Fruit fly (Drosophila melanogaster) whole organism, prepupa: ENCODE data around the gene CG14565.

Experiments
- Blimp-1 ChIP-seq: fragments of 200-800 bp; sonication (Bioruptor generic); optimal IDR thresholded peaks from 3 replicates; lab custom pipeline; 2017; ENCODE audit warnings: missing biosample characterization, missing genetic modification characterization, mild to moderate bottlenecking, moderate library complexity, missing genetic modification reagents
- CG10631 ChIP-seq: fragments of 200-800 bp; sonication (Bioruptor generic); optimal IDR thresholded peaks from 2 replicates; lab custom pipeline; 2016; ENCODE audit warnings: missing biosample characterization, missing genetic modification characterization
- CG10669 ChIP-seq: fragments of 200-800 bp; sonication (Bioruptor generic); optimal IDR thresholded peaks from 3 replicates; lab custom pipeline; 2018; ENCODE audit warnings: missing biosample characterization, mild to moderate bottlenecking, missing genetic modification characterization, moderate library complexity
- CG11294 ChIP-seq: fragments of 200-800 bp; sonication (Bioruptor generic); IDR thresholded peaks from 2 replicates; pipeline ENCODE4 v1.3.6; 2022; ENCODE audit warnings: missing biosample characterization, missing genetic modification characterization
- CG1621 ChIP-seq: fragments of 200-800 bp; sonication (Bioruptor generic); optimal IDR thresholded peaks from 3 replicates; lab custom pipeline; 2018; ENCODE audit warnings: missing biosample characterization, mild to moderate bottlenecking, missing genetic modification characterization
- CG16779 ChIP-seq: fragments of 200-800 bp; sonication (Bioruptor generic); optimal IDR thresholded peaks from 3 replicates; lab custom pipeline; 2017; ENCODE audit warnings: missing biosample characterization, mild to moderate bottlenecking, missing genetic modification characterization
- CG31627 ChIP-seq: fragments of 200-800 bp; sonication (Bioruptor generic); optimal IDR thresholded peaks from 3 replicates; lab custom pipeline; 2016; ENCODE audit warnings: missing biosample characterization, missing genetic modification characterization
- CG32006 ChIP-seq: fragments of 200-800 bp; sonication (Bioruptor generic); optimal IDR thresholded peaks from 3 replicates; lab custom pipeline; 2017; ENCODE audit warnings: missing biosample characterization, mild to moderate bottlenecking, missing genetic modification characterization
- CG3919 ChIP-seq: fragments of 200-800 bp; sonication (Bioruptor generic); optimal IDR thresholded peaks from 3 replicates; lab custom pipeline; 2016; ENCODE audit warnings: missing biosample characterization, missing genetic modification characterization
- CG4318 ChIP-seq: fragments of 200-800 bp; sonication (Bioruptor generic); optimal IDR thresholded peaks from 3 replicates; lab custom pipeline; 2017; ENCODE audit warnings: missing biosample characterization, mild to moderate bottlenecking, missing genetic modification characterization
- CG6792 ChIP-seq: fragments of 200-800 bp; sonication (Bioruptor generic); optimal IDR thresholded peaks from 3 replicates; lab custom pipeline; 2016; ENCODE audit warnings: missing biosample characterization, missing genetic modification characterization
- CG6808 ChIP-seq: fragments of 200-800 bp; sonication (Bioruptor generic); optimal IDR thresholded peaks from 3 replicates; lab custom pipeline; 2017; ENCODE audit warnings: missing biosample characterization, missing genetic modification characterization, mild to moderate bottlenecking, moderate library complexity, missing genetic modification reagents
- CG6854 ChIP-seq: fragments of 200-800 bp; sonication (Bioruptor generic); optimal IDR thresholded peaks from 2 replicates; lab custom pipeline; 2017; ENCODE audit warnings: missing biosample characterization, mild to moderate bottlenecking, missing genetic modification characterization
- CG8119 ChIP-seq: fragments of 200-800 bp; sonication (Bioruptor generic); IDR thresholded peaks from 3 replicates; pipeline ENCODE4 v1.3.6; 2022; ENCODE audit warnings: missing biosample characterization, missing genetic modification characterization
- CG8319 ChIP-seq: fragments of 200-800 bp; sonication (Bioruptor generic); optimal IDR thresholded peaks from 3 replicates; lab custom pipeline; 2016; ENCODE audit warnings: missing biosample characterization, missing genetic modification characterization
- CG8632 ChIP-seq: fragments of 200-800 bp; sonication (Bioruptor generic); optimal IDR thresholded peaks from 3 replicates; lab custom pipeline; 2016; ENCODE audit warnings: missing biosample characterization, missing genetic modification characterization
- Eip75B ChIP-seq: fragments of 200-800 bp; sonication (Bioruptor generic); optimal IDR thresholded peaks from 3 replicates; lab custom pipeline; 2016; ENCODE audit warnings: missing biosample characterization, missing genetic modification characterization
- Eip93F ChIP-seq: fragments of 200-800 bp; sonication (Bioruptor generic); optimal IDR thresholded peaks from 2 replicates; lab custom pipeline; 2016; ENCODE audit warnings: missing biosample characterization, mild to moderate bottlenecking, missing genetic modification characterization
- Ets21C ChIP-seq: fragments of 200-800 bp; sonication (Bioruptor generic); optimal IDR thresholded peaks from 3 replicates; lab custom pipeline; 2016; ENCODE audit warnings: missing biosample characterization, missing genetic modification characterization
- Gug ChIP-seq: fragments of 200-800 bp; sonication (Bioruptor generic); IDR thresholded peaks from 2 replicates; pipeline ENCODE4 v1.3.6; 2022; ENCODE audit warnings: missing biosample characterization, missing genetic modification characterization
- Hr38 ChIP-seq: sonication (Bioruptor generic); optimal IDR thresholded peaks from 2 replicates; lab custom pipeline; 2016; ENCODE audit warnings: missing biosample characterization, missing genetic modification characterization
- Hr39 ChIP-seq: fragments of 200-800 bp; sonication (Bioruptor generic); optimal IDR thresholded peaks from 2 replicates; lab custom pipeline; 2016; ENCODE audit warnings: missing biosample characterization, missing genetic modification characterization
- Lpt ChIP-seq: fragments of 200-800 bp; sonication (Bioruptor generic); optimal IDR thresholded peaks from 3 replicates; lab custom pipeline; 2016; ENCODE audit warnings: missing biosample characterization, missing genetic modification characterization
- Met ChIP-seq: fragments of 200-800 bp; sonication (Bioruptor generic); optimal IDR thresholded peaks from 3 replicates; lab custom pipeline; 2016; ENCODE audit warnings: missing biosample characterization, missing genetic modification characterization
- OdsH ChIP-seq: fragments of 200-800 bp; sonication (Bioruptor generic); optimal IDR thresholded peaks from 3 replicates; lab custom pipeline; 2016; ENCODE audit warnings: missing biosample characterization, missing genetic modification characterization
- Smox ChIP-seq: fragments of 200-800 bp; sonication (Bioruptor generic); optimal IDR thresholded peaks from 3 replicates; lab custom pipeline; 2016; ENCODE audit warnings: missing biosample characterization, missing genetic modification characterization
- Sox102F ChIP-seq: fragments of 200-800 bp; sonication (Bioruptor generic); optimal IDR thresholded peaks from 2 replicates; lab custom pipeline; 2016; ENCODE audit warnings: missing biosample characterization, mild to moderate bottlenecking, missing genetic modification characterization
- Sox14 ChIP-seq: fragments of 200-800 bp; sonication (Bioruptor generic); optimal IDR thresholded peaks from 3 replicates; lab custom pipeline; 2016; ENCODE audit warnings: missing biosample characterization, missing genetic modification characterization
- Sox15 ChIP-seq: fragments of 200-800 bp; sonication (Bioruptor generic); optimal IDR thresholded peaks from 3 replicates; lab custom pipeline; 2016; ENCODE audit warnings: missing biosample characterization, missing genetic modification characterization
- acj6 ChIP-seq: fragments of 200-800 bp; sonication (Bioruptor generic); optimal IDR thresholded peaks from 3 replicates; lab custom pipeline; 2016; ENCODE audit warnings: missing biosample characterization, missing genetic modification characterization
- cyc ChIP-seq: fragments of 200-800 bp; sonication (Bioruptor generic); optimal IDR thresholded peaks from 3 replicates; lab custom pipeline; 2016; ENCODE audit warnings: missing biosample characterization, missing genetic modification characterization
- eg ChIP-seq: fragments of 200-800 bp; sonication (Bioruptor generic); IDR thresholded peaks from 3 replicates; pipeline ENCODE4 v1.3.6; 2022; ENCODE audit warnings: missing biosample characterization, missing genetic modification characterization
- esn ChIP-seq: fragments of 200-800 bp; sonication (Bioruptor generic); optimal IDR thresholded peaks from 2 replicates; lab custom pipeline; 2016; ENCODE audit warnings: missing biosample characterization, mild to moderate bottlenecking, missing genetic modification characterization, moderate library complexity
- fd85E ChIP-seq: fragments of 200-800 bp; sonication (Bioruptor generic); optimal IDR thresholded peaks from 3 replicates; lab custom pipeline; 2016; ENCODE audit warnings: missing biosample characterization, missing genetic modification characterization
- lz ChIP-seq: fragments of 200-800 bp; sonication (Bioruptor generic); optimal IDR thresholded peaks from 3 replicates; lab custom pipeline; 2016; ENCODE audit warnings: missing biosample characterization, missing genetic modification characterization
- net ChIP-seq: fragments of 200-800 bp; sonication (Bioruptor generic); optimal IDR thresholded peaks from 3 replicates; lab custom pipeline; 2016; ENCODE audit warnings: missing biosample characterization, missing genetic modification characterization
- pdm3 ChIP-seq: fragments of 200-800 bp; sonication (Bioruptor generic); optimal IDR thresholded peaks from 3 replicates; lab custom pipeline; 2016; ENCODE audit warnings: missing biosample characterization, missing genetic modification characterization
- spab ChIP-seq: fragments of 200-800 bp; sonication (Bioruptor generic); optimal IDR thresholded peaks from 2 replicates; lab custom pipeline; 2017; ENCODE audit warnings: missing biosample characterization, mild to moderate bottlenecking, missing genetic modification characterization, missing genetic modification reagents
- svp ChIP-seq: fragments of 200-800 bp; sonication (Bioruptor generic); peaks from one replicate; lab custom pipeline; 2016; ENCODE audit warnings: missing biosample characterization, missing genetic modification characterization
- topi ChIP-seq: fragments of 200-800 bp; sonication (Bioruptor generic); optimal IDR thresholded peaks from 3 replicates; lab custom pipeline; 2016; ENCODE audit warnings: missing biosample characterization, missing genetic modification characterization

CG14565 gene

dm6 chr3L:21738175-21739016 lies 5.7 kb downstream of the CG14565 start, which contains the start of gene CG14567 (continued):
- TF ChIP-seq pdm3 (GFP tag; lab: Kevin White, UChicago) (peak; percentile 75), lz (GFP tag; lab: Kevin White, UChicago) (peak; percentile 55), Eip93F (GFP tag; lab: Kevin White, UChicago) (no peak), acj6 (peak; percentile 63), topi (peak; percentile 58), Eip75B (GFP tag; lab: Kevin White, UChicago) (peak; percentile 64), CG8632 (peak; percentile 54), net (GFP tag; lab: Kevin White, UChicago) (peak; percentile 50), CG31627 (GFP tag; lab: Kevin White, UChicago) (peak; percentile 73), CG6792 (peak; percentile 61), Ets21C (GFP tag; lab: Kevin White, UChicago) (peak; percentile 58), CG6808 (no peak), Smox (GFP tag; lab: Kevin White, UChicago) (peak; percentile 55), Sox102F (GFP tag; lab: Kevin White, UChicago) (peak; percentile 53), spab (GFP tag; lab: Kevin White, UChicago) (peak; percentile 1), Sox15 (GFP tag; lab: Kevin White, UChicago) (peak; percentile 41), CG10631 (peak; percentile 45), CG11294 (GFP tag; lab: Robert Waterston, UW) (peak; percentile 53; the same call in 1 of the 2 replicates), Hr38 (no peak), CG10669 (GFP tag; lab: Kevin White, UChicago) (peak; percentile 26), esn (peak; percentile 73), CG4318 (GFP tag; lab: Kevin White, UChicago) (peak; percentile 2), OdsH (GFP tag; lab: Kevin White, UChicago) (peak; percentile 68), svp (peak; percentile 46), CG16779 (tag; lab: Kevin White, UChicago) (peak; percentile 2), Blimp-1 (GFP tag; lab: Kevin White, UChicago) (peak; percentile 28)

DNA sequence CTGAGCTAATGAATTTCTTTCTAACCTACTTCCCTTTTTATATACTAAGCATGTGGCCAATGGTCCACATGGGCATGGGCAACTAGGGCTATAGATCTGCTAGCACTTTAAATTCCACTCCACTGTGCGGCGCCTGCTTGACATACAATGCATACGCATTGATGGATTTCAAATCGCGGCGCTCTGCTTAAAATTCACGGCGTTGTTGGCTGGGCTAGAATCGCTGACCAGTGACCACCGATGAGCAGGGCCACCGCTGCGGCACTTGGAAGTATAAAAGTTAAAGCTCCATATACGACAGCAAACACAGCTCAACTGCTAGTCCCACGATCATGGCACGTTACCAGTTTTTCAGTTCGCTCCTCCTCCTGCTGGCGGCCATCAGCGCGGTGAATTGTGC lies 10.3 kb downstream of the CG14565 start, which contains the start of gene CG14573:
Gene CG14573, plus strand, starts transcription at position 301 of the 400 bp plus-strand sequence.
- TF ChIP-seq Met (GFP tag; lab: Kevin White, UChicago), result no peak
- TF ChIP-seq fd85E (GFP tag; lab: Kevin White, UChicago), result no peak
- no peak for TF ChIP-seq Gug (GFP tag; lab: Robert Waterston, UW)
- TF ChIP-seq pdm3 (GFP tag; lab: Kevin White, UChicago), result no peak
- TF ChIP-seq CG1621, result no peak
- TF ChIP-seq Hr39 (GFP tag; lab: Kevin White, UChicago), result no peak
- no peak for TF ChIP-seq CG6854 (GFP tag; lab: Kevin White, UChicago)
- TF ChIP-seq Sox14, result no peak
- no peak for TF ChIP-seq esn
- TF ChIP-seq Eip75B (GFP tag; lab: Kevin White, UChicago), result no peak
- no peak for TF ChIP-seq acj6
- TF ChIP-seq Sox102F (GFP tag; lab: Kevin White, UChicago), result no peak
- TF ChIP-seq eg (GFP tag; lab: Robert Waterston, UW), result no peak
- no peak for TF ChIP-seq Lpt (GFP tag; lab: Kevin White, UChicago)
- TF ChIP-seq cyc (GFP tag; lab: Kevin White, UChicago), result no peak
- no peak for TF ChIP-seq CG3919
- no peak for TF ChIP-seq CG32006 (GFP tag; lab: Kevin White, UChicago)
- TF ChIP-seq CG8319 (GFP tag; lab: Kevin White, UChicago), result no peak
- TF ChIP-seq CG10631, result no peak
- no peak for TF ChIP-seq CG8119 (GFP tag; lab: Robert Waterston, UW)
